Fruit fly (Drosophila melanogaster) whole organism, embryonic: ENCODE measurements around the gene CG32845.
A peak's percentile ranks its signal among the peaks of the same experiment; 100 is the strongest.

Source experiments
- B-H1 ChIP-seq: fragments of 200-800 bp; sonication (Bioruptor generic); IDR thresholded peaks from 3 replicates; pipeline ENCODE4 v1.3.6; 2022; ENCODE audit warnings: missing biosample characterization, missing genetic modification characterization
- Blimp-1 ChIP-seq: fragments of 200-800 bp; sonication (Bioruptor generic); optimal IDR thresholded peaks from 3 replicates; lab custom pipeline; 2018; ENCODE audit warnings: missing biosample characterization, missing genetic modification characterization, mild to moderate bottlenecking, moderate library complexity, missing genetic modification reagents
- CG10267 ChIP-seq: fragments of 200-800 bp; sonication (Bioruptor generic); optimal IDR thresholded peaks from 2 replicates; lab custom pipeline; 2018; ENCODE audit warnings: missing biosample characterization, mild to moderate bottlenecking, missing genetic modification characterization, moderate library complexity
- CG10321 ChIP-seq: fragments of 200-800 bp; sonication (Bioruptor generic); IDR thresholded peaks from 2 replicates; pipeline ENCODE4 v1.3.6; 2022; ENCODE audit warnings: missing biosample characterization, missing genetic modification characterization
- CG11560 ChIP-seq: fragments of 200-800 bp; sonication (Bioruptor generic); IDR thresholded peaks from 3 replicates; pipeline ENCODE4 v1.3.6; 2022; ENCODE audit warnings: missing biosample characterization, missing genetic modification characterization
- CG13894 ChIP-seq: fragments of 200-800 bp; sonication (Bioruptor generic); optimal IDR thresholded peaks from 3 replicates; lab custom pipeline; 2018; ENCODE audit warnings: missing biosample characterization, mild to moderate bottlenecking, missing genetic modification characterization, moderate library complexity
- CG16813 ChIP-seq: fragments of 200-800 bp; sonication (Bioruptor generic); IDR thresholded peaks from 3 replicates; pipeline ENCODE4 v1.3.6; 2022; ENCODE audit warnings: missing biosample characterization, missing genetic modification characterization; ENCODE audit not compliant: partially characterized antibody
- CG17802 ChIP-seq: fragments of 200-800 bp; sonication (Bioruptor generic); optimal IDR thresholded peaks from 2 replicates; lab custom pipeline; 2018; ENCODE audit warnings: missing biosample characterization, mild to moderate bottlenecking, missing genetic modification characterization, moderate library complexity
- CG1792 ChIP-seq: fragments of 200-800 bp; sonication (Bioruptor generic); optimal IDR thresholded peaks from 2 replicates; lab custom pipeline; 2016; ENCODE audit warnings: missing biosample characterization, missing genetic modification characterization
- CG32767 ChIP-seq: fragments of 200-800 bp; sonication (Bioruptor generic); IDR thresholded peaks from 2 replicates; pipeline ENCODE4 v1.3.6; 2022; ENCODE audit warnings: missing biosample characterization, missing genetic modification characterization
- CG34376 ChIP-seq: fragments of 200-800 bp; sonication (Bioruptor generic); optimal IDR thresholded peaks from 2 replicates; lab custom pipeline; 2018; ENCODE audit warnings: missing biosample characterization, mild to moderate bottlenecking, missing genetic modification characterization
- CG3838 ChIP-seq: fragments of 200-800 bp; sonication (Bioruptor generic); optimal IDR thresholded peaks from 3 replicates; lab custom pipeline; 2016; ENCODE audit warnings: missing biosample characterization, missing genetic modification characterization
- CG6683 ChIP-seq: fragments of 200-800 bp; sonication (Bioruptor generic); optimal IDR thresholded peaks from 2 replicates; lab custom pipeline; 2017; ENCODE audit warnings: missing biosample characterization, mild to moderate bottlenecking, missing genetic modification characterization, missing genetic modification reagents
- CG7372 ChIP-seq: fragments of 200-800 bp; sonication (Bioruptor generic); IDR thresholded peaks from 2 replicates; pipeline ENCODE4 v1.3.6; 2022; ENCODE audit warnings: missing biosample characterization, missing genetic modification characterization
- CG9609 ChIP-seq: fragments of 200-800 bp; sonication (Bioruptor generic); optimal IDR thresholded peaks from 3 replicates; lab custom pipeline; 2016; ENCODE audit warnings: missing biosample characterization, missing genetic modification characterization
- D ChIP-seq, 2 experiments: fragments of 200-800 bp in 1 of 2; fragments of >200 bp in 1 of 2; sonication (Bioruptor generic) in 1 of 2; optimal IDR thresholded peaks; 2 replicates in 1 of 2; 3 replicates in 1 of 2; lab custom pipeline; 2017; ENCODE audit warnings: mild to moderate bottlenecking in 1 of 2, missing biosample characterization in 1 of 2, missing genetic modification characterization in 1 of 2, missing genetic modification reagents in 1 of 2
- Elba2 ChIP-seq: fragments of 200-800 bp; sonication (Bioruptor generic); optimal IDR thresholded peaks from 3 replicates; lab custom pipeline; 2016; ENCODE audit warnings: missing biosample characterization, missing genetic modification characterization
- Hand ChIP-seq: fragments of 200-800 bp; sonication (Bioruptor generic); optimal IDR thresholded peaks from 2 replicates; lab custom pipeline; 2017; ENCODE audit warnings: mild to moderate bottlenecking, missing biosample characterization, missing genetic modification reagents, missing genetic modification characterization
- Hr51 ChIP-seq, 2 experiments: fragments of 200-800 bp; sonication (Bioruptor generic); optimal IDR thresholded peaks; 2 replicates in 1 of 2; 3 replicates in 1 of 2; lab custom pipeline; 2016 to 2018; ENCODE audit warnings: missing biosample characterization in 2 of 2, missing genetic modification characterization in 2 of 2, mild to moderate bottlenecking in 1 of 2, moderate library complexity in 1 of 2
- Lhr ChIP-seq: fragments of 200-800 bp; sonication (Bioruptor generic); optimal IDR thresholded peaks from 3 replicates; lab custom pipeline; 2017; ENCODE audit warnings: mild to moderate bottlenecking, missing biosample characterization, missing genetic modification reagents, missing genetic modification characterization
- Mes4 ChIP-seq: fragments of 200-800 bp; sonication (Bioruptor generic); optimal IDR thresholded peaks from 2 replicates; lab custom pipeline; 2016; ENCODE audit warnings: missing biosample characterization, missing genetic modification characterization
- NC2β ChIP-seq: fragments of 200-800 bp; sonication (Bioruptor generic); optimal IDR thresholded peaks from 2 replicates; lab custom pipeline; 2016; ENCODE audit warnings: missing biosample characterization, missing genetic modification characterization
- Neu2 ChIP-seq: fragments of 200-800 bp; sonication (Bioruptor generic); optimal IDR thresholded peaks from 3 replicates; lab custom pipeline; 2016; ENCODE audit warnings: missing biosample characterization, missing genetic modification characterization, borderline replicate concordance
- Nf-YA ChIP-seq: fragments of 200-800 bp; sonication (Bioruptor generic); IDR thresholded peaks from 2 replicates; pipeline ENCODE4 v1.3.6; 2022; ENCODE audit warnings: missing biosample characterization, missing genetic modification characterization
- Oaz ChIP-seq: fragments of 200-800 bp; sonication (Bioruptor generic); IDR thresholded peaks from 2 replicates; pipeline ENCODE4 v1.3.6; 2022; ENCODE audit warnings: missing biosample characterization, missing genetic modification characterization
- PHDP ChIP-seq: fragments of 200-800 bp; sonication (Bioruptor generic); optimal IDR thresholded peaks from 3 replicates; lab custom pipeline; 2018; ENCODE audit warnings: missing biosample characterization, mild to moderate bottlenecking, missing genetic modification characterization, moderate library complexity
- Pdp1 ChIP-seq, 2 experiments: fragments of 200-800 bp; sonication (Bioruptor generic); optimal IDR thresholded peaks; 3 replicates each; lab custom pipeline; 2016; ENCODE audit warnings: missing biosample characterization in 2 of 2, missing genetic modification characterization in 2 of 2, mild to moderate bottlenecking in 1 of 2, moderate library complexity in 1 of 2
- Sox102F ChIP-seq: fragments of 200-800 bp; sonication (Bioruptor generic); optimal IDR thresholded peaks from 2 replicates; lab custom pipeline; 2018; ENCODE audit warnings: missing biosample characterization, mild to moderate bottlenecking, missing genetic modification characterization, moderate library complexity
- Sry-β ChIP-seq: fragments of 200-800 bp; sonication (Bioruptor generic); optimal IDR thresholded peaks from 2 replicates; lab custom pipeline; 2018; ENCODE audit warnings: missing biosample characterization, mild to moderate bottlenecking, missing genetic modification characterization, moderate library complexity
- ash1 ChIP-seq: fragments of 200-800 bp; sonication (Bioruptor generic); optimal IDR thresholded peaks from 2 replicates; lab custom pipeline; 2018; ENCODE audit warnings: missing biosample characterization, mild to moderate bottlenecking, missing genetic modification characterization
- corto ChIP-seq: fragments of 200-800 bp; sonication (Bioruptor generic); optimal IDR thresholded peaks from 2 replicates; lab custom pipeline; 2016; ENCODE audit warnings: missing biosample characterization, mild to moderate bottlenecking, missing genetic modification characterization, moderate library complexity
- crol ChIP-seq: fragments of 200-800 bp; sonication (Bioruptor generic); IDR thresholded peaks from 2 replicates; pipeline ENCODE4 v1.3.6; 2022; ENCODE audit warnings: missing biosample characterization, missing genetic modification characterization
- gsb-n ChIP-seq: fragments of 200-800 bp; sonication (Bioruptor generic); optimal IDR thresholded peaks from 3 replicates; lab custom pipeline; 2018; ENCODE audit warnings: missing biosample characterization, mild to moderate bottlenecking, missing genetic modification characterization
- gt ChIP-seq: fragments of 200-800 bp; sonication (Bioruptor generic); IDR thresholded peaks from 2 replicates; pipeline ENCODE4 v1.3.6; 2022; ENCODE audit warnings: missing biosample characterization, missing genetic modification characterization
- hkb ChIP-seq, 2 experiments: fragments of 200-800 bp in 1 of 2; fragments of >200 bp in 1 of 2; sonication (Bioruptor generic) in 1 of 2; IDR thresholded peaks in 1 of 2; optimal IDR thresholded peaks in 1 of 2; 2 replicates each; pipeline versions ENCODE4 v1.3.6 to Lab custom; 2017 to 2022; ENCODE audit warnings: missing biosample characterization in 1 of 2, missing genetic modification characterization in 1 of 2
- ind ChIP-seq: fragments of 200-800 bp; sonication (Bioruptor generic); optimal IDR thresholded peaks from 3 replicates; lab custom pipeline; 2016; ENCODE audit warnings: missing biosample characterization, missing genetic modification characterization
- inv ChIP-seq: fragments of 200-800 bp; sonication (Bioruptor generic); IDR thresholded peaks from 2 replicates; pipeline ENCODE4 v1.3.6; 2022; ENCODE audit warnings: missing biosample characterization, missing genetic modification characterization; ENCODE audit not compliant: partially characterized antibody
- ken ChIP-seq: fragments of 200-800 bp; sonication (Bioruptor generic); IDR thresholded peaks from 3 replicates; pipeline ENCODE4 v1.3.6; 2022; ENCODE audit warnings: missing biosample characterization, missing genetic modification characterization
- pan ChIP-seq, 4 experiments: fragments of >200 bp in 3 of 4; fragments of 200-800 bp in 1 of 4; sonication (Bioruptor generic) in 1 of 4; optimal IDR thresholded peaks in 3 of 4; IDR thresholded peaks in 1 of 4; 2 replicates each; pipeline versions ENCODE4 v1.3.6 to Lab custom; 2017 to 2022; ENCODE audit warnings: missing biosample characterization in 2 of 4, missing genetic modification characterization in 2 of 4, mixed read lengths in 1 of 4
- psq ChIP-seq: fragments of 200-800 bp; sonication (Bioruptor generic); optimal IDR thresholded peaks from 2 replicates; lab custom pipeline; 2017; ENCODE audit warnings: missing biosample characterization, missing genetic modification characterization
- row ChIP-seq: fragments of 200-800 bp; sonication (Bioruptor generic); IDR thresholded peaks from 3 replicates; pipeline ENCODE4 v1.3.6; 2022; ENCODE audit warnings: missing biosample characterization, missing genetic modification characterization
- run ChIP-seq: fragments of 200-800 bp; sonication (Bioruptor generic); optimal IDR thresholded peaks from 3 replicates; lab custom pipeline; 2018; ENCODE audit warnings: missing biosample characterization, mild to moderate bottlenecking, missing genetic modification characterization
- sob ChIP-seq: fragments of 200-800 bp; sonication (Bioruptor generic); IDR thresholded peaks from 2 replicates; pipeline ENCODE4 v1.3.6; 2022; ENCODE audit warnings: missing biosample characterization, missing genetic modification characterization
- zen ChIP-seq: fragments of 200-800 bp; sonication (Bioruptor generic); optimal IDR thresholded peaks from 3 replicates; lab custom pipeline; 2018; ENCODE audit warnings: missing biosample characterization, mild to moderate bottlenecking, missing genetic modification characterization, moderate library complexity
- zen2 ChIP-seq: fragments of 200-800 bp; sonication (Bioruptor generic); IDR thresholded peaks from 3 replicates; pipeline ENCODE4 v1.3.6; 2022; ENCODE audit warnings: missing biosample characterization, missing genetic modification characterization; ENCODE audit not compliant: partially characterized antibody
- zfh1 ChIP-seq: fragments of 200-800 bp; sonication (Bioruptor generic); IDR thresholded peaks from 3 replicates; pipeline ENCODE4 v1.3.6; 2022; ENCODE audit warnings: missing biosample characterization, missing genetic modification characterization

The CG32845 gene

dm6 chr3L:224004-224951 is 48.9 kb downstream of the CG32845 start (continued):
- TF ChIP-seq Oaz (no peak), Hand (GFP tag; lab: Kevin White, UChicago) (peak; percentile 1), row (GFP tag; lab: Robert Waterston, UW) (no peak), gsb-n (tag; lab: Kevin White, UChicago) (no peak), hkb (optimal IDR thresholded peaks at IDR 0.05; lab: Kevin White, UChicago) (no peak), hkb (GFP tag; IDR thresholded peaks at IDR 0.05; lab: Robert Waterston, UW) (no peak), inv (GFP tag; lab: Robert Waterston, UW) (0 out of 2 replicates have a peak, but pooled peaks have one; percentile 19), CG34376 (peak; percentile 64), PHDP (tag; lab: Kevin White, UChicago) (no peak), zen2 (no peak), ind (GFP tag; lab: Kevin White, UChicago) (no peak), sob (GFP tag; lab: Robert Waterston, UW) (no peak), CG32767 (GFP tag; lab: Robert Waterston, UW) (peak; percentile 91), D (optimal IDR thresholded peaks at IDR 0.05; lab: Kevin White, UChicago) (peak; percentile 95), D (GFP tag; optimal IDR thresholded peaks at IDR 0.05; lab: Kevin White, UChicago) (peak; percentile 55), psq (no peak), Blimp-1 (GFP tag; lab: Kevin White, UChicago) (no peak), CG17802 (no peak), CG11560 (no peak), pan (optimal IDR thresholded peaks at IDR 0.05; lab: Kevin White, UChicago) (no peak), pan (GFP tag; optimal IDR thresholded peaks at IDR 0.05 in 1 of 2, IDR thresholded peaks at IDR 0.05 in 1 of 2) (peak in 1 of 2 experiments; percentile 48), CG10267 (tag; lab: Kevin White, UChicago) (no peak), CG1792 (GFP tag; lab: Kevin White, UChicago) (no peak), NC2β (GFP tag; lab: Kevin White, UChicago) (no peak), B-H1 (peak; percentile 46; the same call in 1 of the 3 replicates), Mes4 (GFP tag; lab: Kevin White, UChicago) (no peak), Nf-YA (no peak), ash1 (GFP tag; lab: Kevin White, UChicago) (no peak), zfh1 (GFP tag; lab: Robert Waterston, UW) (peak; percentile 57; the same call in 2 of the 3 replicates), run (tag; lab: Kevin White, UChicago) (no peak), zen (tag; lab: Kevin White, UChicago) (no peak), corto (no peak), CG13894 (tag; lab: Kevin White, UChicago) (peak; percentile 21), Neu2 (no peak), Pdp1 (GFP tag; optimal IDR thresholded peaks at IDR 0.05; lab: Kevin White, UChicago) (peak in 1 of 2 experiments; percentile 18), crol (GFP tag; lab: Robert Waterston, UW) (no peak), Lhr (no peak), ken (GFP tag; lab: Robert Waterston, UW) (peak; percentile 9; the same call in 2 of the 3 replicates), CG9609 (GFP tag; lab: Kevin White, UChicago) (no peak), Sry-β (GFP tag; lab: Kevin White, UChicago) (no peak), gt (GFP tag; lab: Robert Waterston, UW) (no peak), Sox102F (GFP tag; lab: Kevin White, UChicago) (no peak), CG10321 (GFP tag; lab: Robert Waterston, UW) (peak; percentile 96), CG7372 (GFP tag; lab: Robert Waterston, UW) (no peak), CG6683 (GFP tag; lab: Kevin White, UChicago) (no peak), Hr51 (GFP tag; optimal IDR thresholded peaks at IDR 0.05; lab: Kevin White, UChicago) (no peak), CG3838 (peak; percentile 47), CG16813 (GFP tag; lab: Robert Waterston, UW) (no peak), Elba2 (no peak)
